Fruit fly (Drosophila melanogaster): ENCODE data around the gene CG46458.

- TF ChIP-seq Sin3A (optimal IDR thresholded peaks at IDR 0.05) (no peak), psq (optimal IDR thresholded peaks at IDR 0.05) (no peak), Myc (optimal IDR thresholded peaks at IDR 0.05) (no peak), ttk (optimal IDR thresholded peaks at IDR 0.05) (no peak), h (optimal IDR thresholded peaks at IDR 0.05) (no peak)
These were observed 104.5 kb downstream of the CG46458 start for dm6 chr3R:6853672-6854071.
